Worm (Caenorhabditis elegans) whole organism, L1 larva: ENCODE results near the gene bath-39.
"Not testable (repeated sequence)": the region's sequence is repeated elsewhere in the genome, so short reads cannot be mapped to it uniquely, and the experiment has no call there.

Experiments
- C04F5.9 ChIP-seq: sonication (generic microtip); optimal IDR thresholded peaks from 2 replicates; lab custom pipeline; 2016; ENCODE audit warnings: missing genetic modification characterization, missing compliant biosample characterization
- C16A3.4 ChIP-seq: fragments of 150-350 bp; optimal IDR thresholded peaks from 2 replicates; lab custom pipeline; 2014; ENCODE audit warnings: missing biosample characterization, missing genetic modification characterization
- aha-1 ChIP-seq: fragments of 150-350 bp; optimal IDR thresholded peaks from 2 replicates; lab custom pipeline; 2014; ENCODE audit warnings: missing biosample characterization, missing genetic modification characterization
- alr-1 ChIP-seq: fragments of 200-800 bp; sonication (Bioruptor generic); optimal IDR thresholded peaks from 2 replicates; lab custom pipeline; 2018; ENCODE audit warnings: borderline replicate concordance, mild to moderate bottlenecking, missing genetic modification characterization, missing compliant biosample characterization
- blmp-1 ChIP-seq: fragments of 150-350 bp; optimal IDR thresholded peaks from 2 replicates; lab custom pipeline; 2014; ENCODE audit warnings: missing biosample characterization, missing genetic modification characterization
- ceh-8 ChIP-seq: fragments of 200-800 bp; sonication (Bioruptor generic); optimal IDR thresholded peaks from 2 replicates; lab custom pipeline; 2018; ENCODE audit warnings: mild to moderate bottlenecking, missing genetic modification characterization, moderate library complexity, missing compliant biosample characterization
- ceh-88 ChIP-seq: fragments of 200-800 bp; sonication (Bioruptor generic); IDR thresholded peaks from 2 replicates; pipeline ENCODE4 v1.3.6; 2022; ENCODE audit warnings: missing genetic modification characterization, missing compliant biosample characterization
- dsc-1 ChIP-seq: sonication (generic microtip); optimal IDR thresholded peaks from 2 replicates; lab custom pipeline; 2016; ENCODE audit warnings: mild to moderate bottlenecking, missing genetic modification characterization, missing compliant biosample characterization
- efl-1 ChIP-seq, 4 experiments: fragments of 150-350 bp; optimal IDR thresholded peaks in 3 of 4; peaks in 1 of 4; 1 replicate in 1 of 4; 2 replicates in 3 of 4; lab custom pipeline; 2014; ENCODE audit warnings: missing biosample characterization in 2 of 4, missing genetic modification characterization in 2 of 4, missing genetic modification reagents in 2 of 4
- elt-2 ChIP-seq: sonication (generic microtip); optimal IDR thresholded peaks from 2 replicates; lab custom pipeline; 2016; ENCODE audit warnings: missing genetic modification characterization, mild to moderate bottlenecking, inconsistent platforms, missing compliant biosample characterization, missing genetic modification reagents
- ets-5 ChIP-seq: fragments of 200-800 bp; sonication (Bioruptor generic); IDR thresholded peaks from 2 replicates; pipeline ENCODE4 v1.3.6; 2022; ENCODE audit warnings: missing genetic modification characterization, missing compliant biosample characterization
- fkh-4 ChIP-seq: sonication (generic microtip); optimal IDR thresholded peaks from 2 replicates; lab custom pipeline; 2016; ENCODE audit warnings: missing compliant biosample characterization, missing genetic modification characterization, borderline replicate concordance
- fkh-8 ChIP-seq: sonication (generic microtip); optimal IDR thresholded peaks from 2 replicates; lab custom pipeline; 2016; ENCODE audit warnings: mild to moderate bottlenecking, missing genetic modification characterization, missing compliant biosample characterization
- fos-1 ChIP-seq: fragments of 150-350 bp; optimal IDR thresholded peaks from 2 replicates; lab custom pipeline; 2014; ENCODE audit warnings: missing biosample characterization, missing genetic modification characterization
- hlh-17 ChIP-seq: fragments of 200-800 bp; sonication (Bioruptor generic); optimal IDR thresholded peaks from 2 replicates; lab custom pipeline; 2018; ENCODE audit warnings: missing genetic modification characterization, mild to moderate bottlenecking, missing compliant biosample characterization, moderate library complexity, borderline replicate concordance
- hlh-4 ChIP-seq: sonication (generic microtip); optimal IDR thresholded peaks from 2 replicates; lab custom pipeline; 2016; ENCODE audit warnings: mild to moderate bottlenecking, missing genetic modification characterization, missing compliant biosample characterization
- hpl-2 ChIP-seq: fragments of 150-350 bp; optimal IDR thresholded peaks from 2 replicates; lab custom pipeline; 2014; ENCODE audit warnings: missing biosample characterization, missing genetic modification reagents, missing genetic modification characterization
- jun-1 ChIP-seq: fragments of 150-350 bp; optimal IDR thresholded peaks from 2 replicates; lab custom pipeline; 2014; ENCODE audit warnings: missing biosample characterization, missing genetic modification reagents, missing genetic modification characterization
- lin-14 ChIP-seq: fragments of 200-800 bp; sonication (Bioruptor generic); optimal IDR thresholded peaks from 2 replicates; lab custom pipeline; 2018; ENCODE audit warnings: mild to moderate bottlenecking, missing genetic modification characterization, moderate library complexity, missing compliant biosample characterization
- lin-39 ChIP-seq: fragments of 150-350 bp; optimal IDR thresholded peaks from 2 replicates; lab custom pipeline; 2014; ENCODE audit warnings: missing biosample characterization, missing genetic modification reagents, missing genetic modification characterization
- lsy-2 ChIP-seq, 2 experiments: fragments of 150-350 bp; optimal IDR thresholded peaks; 2 replicates each; lab custom pipeline; 2014; ENCODE audit warnings: missing biosample characterization in 2 of 2, missing genetic modification characterization in 2 of 2
- mdl-1 ChIP-seq, 2 experiments: fragments of 150-350 bp; optimal IDR thresholded peaks; 2 replicates each; lab custom pipeline; 2014 to 2017; ENCODE audit warnings: missing biosample characterization in 2 of 2, missing genetic modification characterization in 2 of 2, inconsistent platforms in 1 of 2
- mef-2 ChIP-seq: fragments of 150-350 bp; optimal IDR thresholded peaks from 2 replicates; lab custom pipeline; 2014; ENCODE audit warnings: missing biosample characterization, missing genetic modification characterization
- nhr-11 ChIP-seq: fragments of 150-350 bp; optimal IDR thresholded peaks from 2 replicates; lab custom pipeline; 2014; ENCODE audit warnings: missing biosample characterization, missing genetic modification characterization
- nhr-20 ChIP-seq: sonication (generic microtip); optimal IDR thresholded peaks from 2 replicates; lab custom pipeline; 2016; ENCODE audit warnings: mild to moderate bottlenecking, missing genetic modification characterization, missing compliant biosample characterization
- nhr-237 ChIP-seq: fragments of 150-350 bp; optimal IDR thresholded peaks from 2 replicates; lab custom pipeline; 2014; ENCODE audit warnings: missing biosample characterization, missing genetic modification characterization
- nhr-28 ChIP-seq: fragments of 150-350 bp; optimal IDR thresholded peaks from 2 replicates; lab custom pipeline; 2014; ENCODE audit warnings: missing biosample characterization, missing genetic modification characterization
- nhr-71 ChIP-seq: sonication (generic microtip); optimal IDR thresholded peaks from 2 replicates; lab custom pipeline; 2016; ENCODE audit warnings: mild to moderate bottlenecking, missing genetic modification characterization, moderate library complexity, missing compliant biosample characterization
- nhr-77 ChIP-seq: fragments of 150-350 bp; optimal IDR thresholded peaks from 2 replicates; lab custom pipeline; 2014; ENCODE audit warnings: missing biosample characterization, missing genetic modification characterization
- nhr-85 ChIP-seq: sonication (generic microtip); peaks from one replicate; lab custom pipeline; 2016; ENCODE audit warnings: missing genetic modification characterization, inconsistent platforms, missing compliant biosample characterization
- rnt-1 ChIP-seq: sonication (generic microtip); optimal IDR thresholded peaks from 2 replicates; lab custom pipeline; 2016; ENCODE audit warnings: mild to moderate bottlenecking, missing genetic modification characterization, moderate library complexity, missing compliant biosample characterization
- snpc-4 ChIP-seq: fragments of 150-350 bp; optimal IDR thresholded peaks from 2 replicates; lab custom pipeline; 2014; ENCODE audit warnings: missing biosample characterization, missing genetic modification characterization
- snu-23 ChIP-seq: sonication (generic microtip); optimal IDR thresholded peaks from 2 replicates; lab custom pipeline; 2016; ENCODE audit warnings: missing genetic modification characterization, missing compliant biosample characterization
- tlp-1 ChIP-seq: fragments of 150-350 bp; optimal IDR thresholded peaks from 2 replicates; lab custom pipeline; 2014; ENCODE audit warnings: missing biosample characterization, missing genetic modification characterization
- unc-62 ChIP-seq: fragments of 150-350 bp; optimal IDR thresholded peaks from 2 replicates; lab custom pipeline; 2014; ENCODE audit warnings: missing biosample characterization, missing genetic modification reagents, missing genetic modification characterization
- unc-86 ChIP-seq: sonication (generic microtip); optimal IDR thresholded peaks from 2 replicates; lab custom pipeline; 2016; ENCODE audit warnings: missing genetic modification characterization, missing compliant biosample characterization
- zip-4 ChIP-seq: fragments of 200-800 bp; sonication (Bioruptor generic); optimal IDR thresholded peaks from 2 replicates; lab custom pipeline; 2018; ENCODE audit warnings: mild to moderate bottlenecking, missing genetic modification characterization, moderate library complexity, missing compliant biosample characterization
- ztf-4 ChIP-seq: fragments of 150-350 bp; optimal IDR thresholded peaks from 2 replicates; lab custom pipeline; 2014; ENCODE audit warnings: missing biosample characterization, missing genetic modification characterization

Gene bath-39

ce11 chrV:13442819-13443218, 16.4 kb upstream of the bath-39 start:
- TF ChIP-seq rnt-1 (tag; lab: Kevin White, UChicago): no peak
- no peak for TF ChIP-seq jun-1 (tag; lab: Kevin White, UChicago)
- TF ChIP-seq ets-5 (GFP tag; lab: Robert Waterston, UW): no peak
- TF ChIP-seq blmp-1 (tag; lab: Kevin White, UChicago): no peak
- TF ChIP-seq nhr-77 (tag; lab: Kevin White, UChicago): no peak
- no peak for TF ChIP-seq snu-23 (GFP tag; lab: Kevin White, UChicago)
- TF ChIP-seq C04F5.9 (tag; lab: Kevin White, UChicago): no peak
- no peak for TF ChIP-seq zip-4 (GFP tag; lab: Kevin White, UChicago)
- TF ChIP-seq mdl-1 (tag; optimal IDR thresholded peaks at IDR 0.05; lab: Kevin White, UChicago): no peak
- TF ChIP-seq hpl-2 (GFP tag; lab: Kevin White, UChicago): no peak
- no peak for TF ChIP-seq fos-1 (tag; lab: Kevin White, UChicago)
- TF ChIP-seq hlh-4 (tag; lab: Kevin White, UChicago): no peak

DNA sequence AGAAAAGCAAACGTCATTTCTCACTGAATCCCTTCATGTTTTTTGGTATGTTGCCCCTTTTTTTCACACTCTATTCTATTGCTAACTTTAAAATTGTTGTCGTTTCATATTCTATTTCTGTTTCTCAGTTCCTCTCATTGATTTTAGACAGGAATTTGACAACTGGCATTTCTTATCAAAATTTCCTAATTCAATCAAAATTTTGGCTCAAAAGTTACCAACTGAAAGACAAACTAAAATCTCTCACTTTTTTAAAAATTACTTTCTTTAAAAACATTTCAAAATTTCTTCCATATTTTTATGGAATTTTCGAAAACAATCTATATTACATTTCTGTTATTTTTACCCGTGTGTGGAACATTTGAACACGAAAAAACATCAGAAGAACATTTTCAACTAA, 15.7 kb upstream of the bath-39 start, which contains the start of gene Y2H9A.6:
TSS of gene Y2H9A.6 (plus strand) at position 301 of the 400 bp plus-strand sequence.
- TF ChIP-seq lin-14 (GFP tag; lab: Kevin White, UChicago); snpc-4 (tag; lab: Kevin White, UChicago); elt-2 (tag; lab: Kevin White, UChicago): not testable (repeated sequence)

- TF ChIP-seq tlp-1 (tag; lab: Kevin White, UChicago) (no peak), snu-23 (GFP tag; lab: Kevin White, UChicago) (peak; percentile 49), rnt-1 (tag; lab: Kevin White, UChicago) (peak; percentile 13), lsy-2 (tag; optimal IDR thresholded peaks at IDR 0.05; lab: Kevin White, UChicago) (peak; percentile 5 to 37), nhr-71 (peak; percentile 38), dsc-1 (tag; lab: Kevin White, UChicago) (no peak), nhr-20 (tag; lab: Kevin White, UChicago) (peak; percentile 46), nhr-28 (tag; lab: Kevin White, UChicago) (no peak), efl-1 (optimal IDR thresholded peaks at IDR 0.05; lab: Kevin White, UChicago) (peak in 1 of 2 experiments; percentile 4), efl-1 (GFP tag; optimal IDR thresholded peaks at IDR 0.05 in 1 of 2; lab: Kevin White, UChicago) (no peak), blmp-1 (tag; lab: Kevin White, UChicago) (peak; percentile 48), nhr-85 (tag; lab: Kevin White, UChicago) (peak; percentile 80), hlh-17 (no peak)
These were observed 13.9 kb upstream of the bath-39 start, which contains the start of gene Y2H9A.4 for ce11 chrV:13445229-13445949. Y2H9A.4 (plus strand) TSS chrV:13445899.

ce11 chrV:13453334-13453733, 5.9 kb upstream of the bath-39 start, which contains the start of gene lurp-2:
lurp-2 (plus strand) TSS chrV:13453634.
- TF ChIP-seq alr-1 (tag; lab: Kevin White, UChicago): no peak
- no peak for TF ChIP-seq fkh-4 (tag; lab: Kevin White, UChicago)
- no peak for TF ChIP-seq aha-1 (tag; lab: Kevin White, UChicago)
- TF ChIP-seq lin-39: no peak
- no peak for TF ChIP-seq snpc-4 (tag; lab: Kevin White, UChicago)
- TF ChIP-seq hpl-2 (GFP tag; lab: Kevin White, UChicago): no peak
- no peak for TF ChIP-seq efl-1 (optimal IDR thresholded peaks at IDR 0.05; lab: Kevin White, UChicago)
- TF ChIP-seq efl-1 (GFP tag; optimal IDR thresholded peaks at IDR 0.05 in 1 of 2; lab: Kevin White, UChicago): no peak
- no peak for TF ChIP-seq nhr-11 (tag; lab: Kevin White, UChicago)
- TF ChIP-seq rnt-1 (tag; lab: Kevin White, UChicago): no peak
- no peak for TF ChIP-seq C16A3.4 (tag; lab: Kevin White, UChicago)

DNA sequence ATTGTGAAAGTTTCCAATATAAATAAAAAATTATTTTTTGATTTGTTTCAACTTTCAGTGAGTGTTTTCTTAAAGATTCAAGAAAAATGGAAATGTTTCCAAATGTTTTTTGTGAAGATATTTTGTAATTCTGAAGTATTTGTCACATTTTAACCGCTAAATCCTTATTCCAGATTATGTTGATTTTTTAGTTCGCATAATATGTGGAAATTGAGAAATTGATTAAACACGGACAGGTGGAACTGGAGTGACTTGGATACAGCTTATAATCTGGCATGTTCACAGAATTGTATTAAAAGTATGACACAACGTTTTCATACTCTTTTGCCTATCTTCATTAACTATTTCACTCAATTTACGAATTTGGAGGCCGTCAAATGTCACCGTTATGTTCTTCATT, 3.8 kb upstream of the bath-39 start, which contains the start of gene lurp-3:
TSS of gene lurp-3 (plus strand) at position 301 of the 400 bp plus-strand sequence.
- TF ChIP-seq fkh-8 (tag; lab: Kevin White, UChicago): no peak
- TF ChIP-seq unc-62 (GFP tag; lab: Kevin White, UChicago): no peak
- no peak for TF ChIP-seq nhr-237 (tag; lab: Kevin White, UChicago)
- TF ChIP-seq ceh-8 (GFP tag; lab: Kevin White, UChicago): no peak
- TF ChIP-seq aha-1 (tag; lab: Kevin White, UChicago): no peak
- no peak for TF ChIP-seq C16A3.4 (tag; lab: Kevin White, UChicago)
- TF ChIP-seq rnt-1 (tag; lab: Kevin White, UChicago): no peak
- TF ChIP-seq unc-86 (tag; lab: Kevin White, UChicago): no peak
- no peak for TF ChIP-seq ceh-88 (GFP tag; lab: Robert Waterston, UW)
- no peak for TF ChIP-seq mef-2 (tag; lab: Kevin White, UChicago)
- no peak for TF ChIP-seq ztf-4
